Worm (Caenorhabditis elegans): ENCODE data around the gene srz-99.

ce11 chrV:16733681-16734080 is 3.6 kb downstream of the srz-99 start, which contains the start of gene T25E12.16:
- TF ChIP-seq unc-62 (GFP tag; optimal IDR thresholded peaks at IDR 0.05) (no peak), sup-37 (GFP tag; optimal IDR thresholded peaks at IDR 0.05) (no peak), zag-1 (tag; optimal IDR thresholded peaks at IDR 0.05) (no peak), alr-1 (tag; optimal IDR thresholded peaks at IDR 0.05; ENCODE audit: borderline replicate concordance) (no peak), skn-1 (tag; optimal IDR thresholded peaks at IDR 0.05) (no peak), fos-1 (tag; optimal IDR thresholded peaks at IDR 0.05) (no peak), elt-3 (tag; optimal IDR thresholded peaks at IDR 0.05) (no peak), mep-1 (tag; optimal IDR thresholded peaks at IDR 0.05) (no peak), tlp-1 (tag; optimal IDR thresholded peaks at IDR 0.05) (no peak), sox-4 (tag; optimal IDR thresholded peaks at IDR 0.05) (no peak), mef-2 (tag; optimal IDR thresholded peaks at IDR 0.05) (no peak)

Measured in whole organism, L1 larva.